Fruit fly (Drosophila melanogaster) whole organism, adult: ENCODE data around the gene Pdss2.

ENCODE experiments used
- CG12768 ChIP-seq: fragments of 200-800 bp; sonication (Bioruptor generic); optimal IDR thresholded peaks from 2 replicates; lab custom pipeline; 2017; ENCODE audit warnings: missing biosample characterization, missing genetic modification characterization, mild to moderate bottlenecking, moderate library complexity, missing genetic modification reagents
- CG14711 ChIP-seq: fragments of 200-800 bp; sonication (Bioruptor generic); optimal IDR thresholded peaks from 2 replicates; lab custom pipeline; 2018; ENCODE audit warnings: missing biosample characterization, mild to moderate bottlenecking, missing genetic modification characterization, moderate library complexity
- CG33017 ChIP-seq: fragments of 200-800 bp; sonication (Bioruptor generic); optimal IDR thresholded peaks from 2 replicates; lab custom pipeline; 2018; ENCODE audit warnings: missing biosample characterization, mild to moderate bottlenecking, missing genetic modification characterization, moderate library complexity
- CG5204 ChIP-seq: fragments of 200-800 bp; sonication (Bioruptor generic); optimal IDR thresholded peaks from 2 replicates; lab custom pipeline; 2016; ENCODE audit warnings: missing biosample characterization, missing genetic modification characterization
- CG7101 ChIP-seq: fragments of 200-800 bp; sonication (Bioruptor generic); optimal IDR thresholded peaks from 2 replicates; lab custom pipeline; 2018; ENCODE audit warnings: missing biosample characterization, mild to moderate bottlenecking, missing genetic modification characterization, moderate library complexity
- Clk ChIP-seq: fragments of 200-800 bp; sonication (Bioruptor generic); optimal IDR thresholded peaks from 2 replicates; lab custom pipeline; 2017; ENCODE audit warnings: missing biosample characterization, missing genetic modification characterization
- Crg-1 ChIP-seq: fragments of 200-800 bp; sonication (Bioruptor generic); optimal IDR thresholded peaks from 2 replicates; lab custom pipeline; 2016; ENCODE audit warnings: missing biosample characterization, missing genetic modification characterization
- Hr96 ChIP-seq: fragments of 200-800 bp; sonication (Bioruptor generic); optimal IDR thresholded peaks from 2 replicates; lab custom pipeline; 2016; ENCODE audit warnings: missing biosample characterization, missing genetic modification characterization
- Mnt ChIP-seq: fragments of 200-800 bp; sonication (Bioruptor generic); optimal IDR thresholded peaks from 2 replicates; lab custom pipeline; 2016; ENCODE audit warnings: missing biosample characterization, mild to moderate bottlenecking, missing genetic modification characterization
- bab1 ChIP-seq: fragments of 200-800 bp; sonication (Bioruptor generic); optimal IDR thresholded peaks from 3 replicates; lab custom pipeline; 2019; ENCODE audit warnings: missing biosample characterization, mild to moderate bottlenecking, missing genetic modification characterization, moderate library complexity
- cic ChIP-seq: fragments of 200-800 bp; sonication (Bioruptor generic); optimal IDR thresholded peaks from 2 replicates; lab custom pipeline; 2017; ENCODE audit warnings: missing biosample characterization, mild to moderate bottlenecking, missing genetic modification characterization, moderate library complexity
- cnc ChIP-seq, 2 experiments: fragments of >200 bp; optimal IDR thresholded peaks; 2 replicates each; lab custom pipeline; 2017
- kay ChIP-seq: fragments of 200-800 bp; sonication (Bioruptor generic); peaks from one replicate; lab custom pipeline; 2016; ENCODE audit warnings: missing biosample characterization, missing genetic modification characterization, borderline replicate concordance
- ovo ChIP-seq: fragments of 200-800 bp; sonication (Bioruptor generic); optimal IDR thresholded peaks from 2 replicates; lab custom pipeline; 2016; ENCODE audit warnings: missing biosample characterization, missing genetic modification characterization
- pad ChIP-seq: fragments of 200-800 bp; sonication (Bioruptor generic); optimal IDR thresholded peaks from 3 replicates; lab custom pipeline; 2017; ENCODE audit warnings: missing biosample characterization, missing genetic modification characterization, mild to moderate bottlenecking, moderate library complexity, missing genetic modification reagents
- toe ChIP-seq: fragments of 200-800 bp; sonication (Bioruptor generic); optimal IDR thresholded peaks from 2 replicates; lab custom pipeline; 2016; ENCODE audit warnings: missing biosample characterization, missing genetic modification characterization

Gene Pdss2

DNA sequence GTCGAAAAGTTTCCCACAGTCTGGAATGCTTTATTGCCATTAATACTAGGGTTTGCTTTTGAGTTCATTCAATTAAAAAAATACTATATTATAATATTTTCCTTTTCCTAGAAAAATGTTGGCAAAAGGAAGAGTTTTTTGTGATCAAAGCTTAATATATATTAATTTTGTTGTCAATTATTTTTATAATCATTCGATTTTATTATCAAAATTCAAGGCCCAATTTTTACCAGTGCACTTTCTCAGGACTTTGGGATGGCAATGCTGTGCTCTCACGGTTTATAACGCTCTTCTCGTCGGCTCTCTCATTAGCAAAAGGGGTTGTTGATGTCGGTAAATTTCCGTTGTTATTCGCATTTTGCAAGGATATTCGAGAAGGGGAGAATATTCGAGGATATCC, 19.3 kb downstream of the Pdss2 start:
- TF ChIP-seq CG5204 (no peak), CG12768 (no peak)

DNA sequence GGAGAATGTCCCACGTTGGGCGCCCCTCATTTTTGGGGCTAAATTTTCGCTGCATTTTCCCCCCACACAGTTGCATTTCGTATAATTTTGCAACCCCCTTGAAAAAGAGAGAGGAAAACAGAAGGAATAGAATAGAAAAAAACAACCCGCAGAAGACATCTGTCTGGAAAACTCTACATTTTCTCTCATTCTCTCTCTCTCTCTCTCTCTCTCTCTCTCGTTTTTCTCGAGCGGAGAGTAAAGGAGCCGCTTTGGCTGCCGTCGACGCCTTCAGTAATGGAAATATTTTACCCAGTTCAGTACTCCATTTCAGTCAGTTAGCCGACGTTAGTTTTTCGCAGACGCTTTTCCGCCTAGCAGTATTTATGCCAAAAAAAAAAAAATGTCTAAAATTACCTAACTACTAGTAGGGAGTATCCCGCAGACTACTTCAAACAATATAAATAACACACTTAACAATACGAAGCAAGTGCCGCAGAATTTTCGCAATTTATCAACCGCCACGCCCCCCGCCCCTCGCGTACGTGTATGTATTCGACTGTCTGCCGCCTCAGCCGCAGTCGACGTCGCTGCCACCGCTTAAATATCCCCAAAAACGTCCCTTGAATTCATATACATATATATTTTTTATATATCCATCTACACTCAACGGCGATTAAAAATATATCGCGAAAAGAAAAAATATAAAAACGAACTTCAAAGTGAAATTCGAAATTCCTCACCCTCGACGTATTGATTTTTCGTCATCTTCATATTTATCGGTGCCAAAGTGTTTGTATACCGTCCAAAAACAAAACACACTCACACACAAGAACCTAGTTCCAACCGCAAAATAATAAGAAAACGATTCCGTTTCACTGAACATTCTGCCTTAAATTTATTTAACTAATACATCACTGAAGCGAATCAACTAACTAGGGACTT, 20.3 kb downstream of the Pdss2 start:
- TF ChIP-seq kay (GFP tag; lab: Kevin White, UChicago), result peak; percentile 37
- TF ChIP-seq CG14711 (tag; lab: Kevin White, UChicago), result no peak

DNA sequence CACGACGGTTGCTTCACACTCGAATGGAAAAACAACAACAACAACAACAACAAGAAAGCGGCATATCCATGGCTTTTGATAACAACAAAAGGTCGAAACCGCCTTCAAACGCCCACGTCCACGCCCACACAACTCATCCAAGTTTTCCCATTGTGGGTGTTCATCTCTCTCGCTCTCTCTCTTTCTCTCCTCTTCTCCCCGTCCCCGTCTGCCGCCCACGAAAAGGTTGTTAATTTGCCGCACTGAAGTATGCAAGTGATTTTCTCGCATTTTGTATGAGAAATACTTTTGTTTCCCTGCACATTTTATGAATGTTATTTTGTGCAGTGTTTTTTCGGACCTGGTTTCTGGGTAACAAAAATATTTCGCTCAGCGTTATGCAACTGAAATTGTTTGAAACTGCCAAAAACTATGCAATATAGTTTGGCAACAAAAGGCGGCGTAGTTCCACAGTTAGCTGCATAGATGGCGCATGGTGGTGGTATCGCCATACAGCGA, 21.8 kb downstream of the Pdss2 start:
- peak; percentile 16 for TF ChIP-seq Hr96 (GFP tag; lab: Kevin White, UChicago)
- no peak for TF ChIP-seq Crg-1 (GFP tag; lab: Kevin White, UChicago)
- peak; percentile 71 for TF ChIP-seq bab1
- TF ChIP-seq pad, result peak; percentile 39

DNA sequence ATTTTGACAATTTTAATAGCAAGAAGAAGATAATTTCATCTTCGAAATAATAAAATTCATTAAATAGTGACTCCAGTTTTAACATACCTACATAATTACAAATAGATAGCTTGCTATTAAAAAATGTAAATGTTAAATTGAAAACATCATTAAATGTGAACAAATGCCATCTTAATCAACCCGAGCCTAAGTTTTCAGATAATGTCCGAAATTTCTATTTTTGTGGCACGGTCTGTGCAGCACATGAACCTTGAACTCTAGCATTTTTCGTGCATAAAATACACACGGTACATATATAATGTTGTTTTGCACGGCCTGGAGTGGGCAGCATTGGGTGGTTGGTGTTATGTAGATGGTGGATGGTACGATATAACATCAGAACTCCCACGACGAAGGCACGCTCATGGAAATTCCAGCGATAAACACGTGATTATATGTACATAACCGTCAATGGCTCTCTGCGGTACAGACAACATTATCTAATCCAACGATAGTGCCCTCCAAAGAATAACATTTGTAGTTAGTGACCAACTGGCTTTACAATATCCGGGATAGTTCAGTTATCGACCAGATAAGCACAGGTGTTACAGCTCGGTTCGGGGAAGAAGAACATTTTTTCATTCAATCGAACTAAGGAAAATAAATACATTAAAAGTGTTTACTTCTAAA, 22.5 kb downstream of the Pdss2 start:
- TF ChIP-seq kay (GFP tag; lab: Kevin White, UChicago) (peak; percentile 15), cic (GFP tag; lab: Kevin White, UChicago) (peak; percentile 0), CG7101 (tag; lab: Kevin White, UChicago) (no peak), toe (no peak)

DNA sequence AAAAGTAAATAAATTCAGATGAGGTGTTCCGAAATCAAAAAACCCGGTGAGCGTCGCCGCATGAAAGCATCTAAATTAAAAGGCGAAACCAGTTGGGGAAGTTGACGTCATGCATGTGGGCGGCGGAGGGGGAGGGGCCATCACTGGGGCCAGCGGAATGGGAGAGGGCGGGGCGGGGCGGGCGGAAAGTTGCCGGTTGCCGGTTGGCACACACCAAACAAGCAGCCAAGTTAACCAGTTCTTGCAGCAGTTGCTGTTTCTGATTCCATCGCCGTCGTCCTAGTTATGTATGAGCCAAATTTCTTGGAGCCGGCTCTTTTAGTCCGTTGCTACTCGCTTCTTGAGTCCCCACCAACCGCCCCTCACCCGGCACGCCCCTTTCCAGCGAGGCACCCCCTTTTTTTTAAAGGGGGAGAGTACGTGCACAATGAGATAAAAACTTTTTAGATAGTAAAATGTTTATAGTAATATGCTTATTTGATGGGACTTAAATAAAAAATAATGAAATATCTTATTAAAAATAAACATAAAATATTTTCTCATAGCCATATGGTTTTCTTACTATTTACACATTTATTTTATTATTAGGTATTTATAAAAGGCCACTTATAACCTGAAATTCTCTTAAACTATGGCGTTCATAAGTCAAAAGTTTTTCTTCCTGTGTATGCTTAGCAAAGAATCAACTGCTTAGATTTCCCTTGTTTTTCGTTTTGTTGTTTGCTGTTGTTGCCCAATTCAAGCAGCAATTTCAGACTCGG, 24.7 kb downstream of the Pdss2 start:
- TF ChIP-seq CG33017 (tag; lab: Kevin White, UChicago), result no peak
- no peak for TF ChIP-seq Clk (GFP tag; lab: Kevin White, UChicago)
- no peak for TF ChIP-seq cic (GFP tag; lab: Kevin White, UChicago)
- no peak for TF ChIP-seq CG7101 (tag; lab: Kevin White, UChicago)
- TF ChIP-seq Crg-1 (GFP tag; lab: Kevin White, UChicago), result no peak

DNA sequence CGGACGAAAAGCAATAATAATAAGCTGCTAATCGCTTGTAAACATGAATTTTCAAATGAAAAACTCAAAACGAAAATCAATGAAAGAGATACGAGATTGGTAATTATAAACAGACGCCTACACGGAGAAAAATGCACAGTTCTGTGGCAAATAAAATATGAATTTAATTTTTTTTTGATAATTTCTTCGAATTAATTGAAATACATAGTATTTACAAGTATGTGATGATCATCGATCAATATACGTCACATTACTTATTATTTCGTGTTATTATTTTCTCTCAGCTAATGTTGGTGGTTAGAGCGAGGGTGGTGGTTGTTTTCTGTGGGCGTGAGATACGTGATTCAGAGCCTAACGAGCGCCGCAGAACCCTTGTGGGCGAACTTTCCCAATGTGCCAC, 26.0 kb downstream of the Pdss2 start:
- TF ChIP-seq ovo (no peak), kay (GFP tag; lab: Kevin White, UChicago) (peak; percentile 48), CG7101 (tag; lab: Kevin White, UChicago) (no peak)

DNA sequence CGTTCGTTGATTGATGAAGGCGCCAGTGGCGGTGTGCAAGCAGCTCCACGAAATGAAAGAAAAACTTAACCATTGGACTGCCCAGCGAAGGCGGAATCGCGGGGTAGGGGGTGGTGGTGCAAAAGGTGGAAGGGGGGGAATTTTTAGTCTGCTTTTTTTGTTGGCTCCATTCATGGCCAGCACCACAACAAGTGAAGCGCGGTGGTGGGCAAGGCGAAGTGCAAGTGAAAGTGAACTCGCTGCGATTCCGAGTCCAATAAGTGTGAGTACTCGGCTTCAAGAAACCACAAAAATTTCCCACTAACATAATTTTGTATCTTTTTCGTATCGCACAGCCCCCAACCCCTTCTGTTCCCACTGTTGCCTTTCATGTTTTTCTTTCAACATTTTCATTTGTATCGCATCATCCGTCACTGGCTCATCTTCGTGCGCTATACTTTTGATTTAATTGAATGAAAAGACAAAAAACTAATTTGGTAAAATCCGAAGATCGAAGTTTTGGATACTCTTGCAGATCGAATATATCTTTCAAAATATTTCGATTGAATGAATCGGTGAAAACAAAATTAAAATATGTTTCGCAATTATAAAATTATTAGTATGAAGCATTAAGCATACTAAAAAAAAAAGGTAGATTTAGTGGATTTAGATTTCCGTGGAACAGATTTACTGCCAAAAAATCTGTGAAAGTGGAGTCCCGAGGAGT, 26.6 kb downstream of the Pdss2 start:
- no peak for TF ChIP-seq Clk (GFP tag; lab: Kevin White, UChicago)

DNA sequence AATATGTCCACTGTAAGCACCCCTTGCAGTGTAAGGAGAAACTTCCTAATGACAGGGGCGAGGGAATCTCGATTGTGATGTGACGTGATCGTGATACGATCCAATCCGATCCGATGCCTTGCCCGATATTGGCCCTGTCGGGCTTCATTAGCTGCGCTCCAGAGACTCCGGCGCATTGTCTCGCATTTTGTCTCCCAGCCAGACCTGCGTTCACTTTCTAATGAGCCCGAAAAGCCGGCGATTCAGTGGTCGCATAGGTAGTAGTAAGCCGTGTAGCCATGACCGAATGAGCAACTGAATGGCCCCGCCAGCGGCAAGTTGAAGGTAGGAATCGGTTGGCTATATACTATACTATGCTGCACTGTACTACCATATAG, 27.2 kb downstream of the Pdss2 start:
- TF ChIP-seq cnc (optimal IDR thresholded peaks at IDR 0.05; lab: Kevin White, UChicago) (no peak), toe (no peak), bab1 (no peak), Mnt (GFP tag; lab: Kevin White, UChicago) (no peak)

DNA sequence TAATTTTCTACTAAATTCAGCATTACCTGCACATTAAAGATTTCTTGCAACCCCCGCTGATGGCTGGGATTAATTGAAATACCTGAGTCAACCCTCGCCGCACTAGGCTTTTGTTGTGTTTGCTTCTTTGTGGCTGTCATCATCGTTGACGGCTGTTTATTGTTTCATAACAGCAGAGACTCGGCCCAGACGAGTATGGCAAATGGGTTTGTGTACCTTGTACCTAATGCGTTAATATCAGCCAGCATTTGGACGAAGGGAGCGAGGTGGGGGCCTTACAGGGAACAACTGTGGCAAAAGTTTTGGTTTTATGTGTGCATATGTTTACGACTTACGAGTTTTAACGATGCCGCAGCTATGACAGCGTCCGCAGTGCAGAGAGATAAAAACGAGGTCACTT, 28.1 kb downstream of the Pdss2 start:
- TF ChIP-seq CG12768 (peak; percentile 59), CG5204 (no peak)
